Fruit fly (Drosophila melanogaster) S2 (cell line): ENCODE results near the gene MED24.

Experiments used
- CG8478 ChIP-seq: fragments of >200 bp; optimal IDR thresholded peaks from 2 replicates; lab custom pipeline; 2018
- CTCF ChIP-seq, 2 experiments: fragments of >200 bp; optimal IDR thresholded peaks; 2 replicates each; lab custom pipeline; 2018

dm6 chr3L:8210596-8210995, 19.5 kb downstream of the MED24 start, which contains the start of gene tut:
- no peak for TF ChIP-seq CTCF (optimal IDR thresholded peaks at IDR 0.05; lab: Kevin White, UChicago)
- TF ChIP-seq CG8478 (lab: Kevin White, UChicago), result no peak
